Worm (Caenorhabditis elegans): ENCODE data around the gene cyp-32A1.

cyp-32A1 gene

DNA sequence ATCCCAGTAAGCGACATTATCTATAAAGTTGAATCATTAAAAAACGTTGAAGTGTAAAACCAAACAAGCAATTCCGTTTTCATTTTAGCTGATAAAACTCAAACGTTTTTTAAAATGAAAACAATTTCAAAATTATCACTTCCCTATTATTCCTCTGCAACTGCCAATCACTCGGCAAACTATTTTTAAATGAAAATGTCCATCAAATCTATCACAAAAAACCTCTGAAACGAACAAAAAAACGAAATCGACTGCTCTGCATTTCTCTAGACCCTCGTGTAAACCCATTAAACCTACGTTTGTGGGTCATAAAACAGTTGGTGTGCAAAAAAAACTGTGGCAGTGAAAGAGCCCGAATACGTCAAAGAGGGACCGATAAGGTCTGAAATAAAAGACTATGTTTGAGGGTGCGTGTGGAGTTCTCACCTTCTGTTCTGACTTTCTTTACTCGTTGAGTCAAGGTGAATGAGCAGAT lies 39.1 kb upstream of the cyp-32A1 start, which contains the start of gene fbxl-5:
Gene fbxl-5 (plus strand): TSS at position 425 of the 475 bp plus-strand sequence.
- TF ChIP-seq mdl-1 (tag; optimal IDR thresholded peaks at IDR 0.05) (no peak), blmp-1 (tag; optimal IDR thresholded peaks at IDR 0.05; ENCODE audit: insufficient read depth) (no peak), R02D3.7 (tag; optimal IDR thresholded peaks at IDR 0.05) (no peak), C34F6.9 (tag; optimal IDR thresholded peaks at IDR 0.05) (no peak), unc-62 (GFP tag; optimal IDR thresholded peaks at IDR 0.05) (no peak), elt-3 (tag; optimal IDR thresholded peaks at IDR 0.05) (no peak), nhr-6 (tag; optimal IDR thresholded peaks at IDR 0.05) (no peak), nhr-11 (tag; optimal IDR thresholded peaks at IDR 0.05) (no peak), ama-1 (optimal IDR thresholded peaks at IDR 0.05) (no peak), fos-1 (tag; optimal IDR thresholded peaks at IDR 0.05) (no peak), Y55F3AM.14 (GFP tag; optimal IDR thresholded peaks at IDR 0.05) (no peak), lin-39 (tag; optimal IDR thresholded peaks at IDR 0.05) (no peak), ZK546.5 (tag; optimal IDR thresholded peaks at IDR 0.05) (no peak), ztf-11 (tag; optimal IDR thresholded peaks at IDR 0.05) (no peak), elt-1 (tag; optimal IDR thresholded peaks at IDR 0.05) (no peak), nhr-25 (tag; optimal IDR thresholded peaks at IDR 0.05) (no peak)

DNA sequence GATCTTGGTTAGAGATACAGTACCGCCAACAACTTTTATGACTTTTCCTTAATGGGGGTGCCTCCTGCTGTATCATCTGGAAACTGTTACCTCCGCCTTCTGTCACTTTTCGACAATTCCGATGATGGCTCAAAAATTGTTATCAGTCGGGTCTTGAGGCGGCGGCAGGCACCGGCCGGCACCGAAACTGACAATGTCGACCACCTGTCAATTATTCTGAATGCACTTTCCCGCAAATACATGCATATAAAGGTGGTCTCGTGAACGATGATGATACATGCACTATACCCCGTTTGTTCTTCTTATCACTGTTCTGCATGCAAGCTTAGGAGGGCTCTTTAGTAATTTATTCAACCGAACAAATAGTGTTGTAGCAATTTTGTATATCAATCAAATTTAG lies 37.5 kb upstream of the cyp-32A1 start:
- TF ChIP-seq F13H6.1 (tag; optimal IDR thresholded peaks at IDR 0.05) (no peak), fos-1 (tag; optimal IDR thresholded peaks at IDR 0.05) (peak; percentile 84), sma-9 (GFP tag; optimal IDR thresholded peaks at IDR 0.05) (peak; percentile 40), sma-9 (tag; optimal IDR thresholded peaks at IDR 0.05) (no peak)

DNA sequence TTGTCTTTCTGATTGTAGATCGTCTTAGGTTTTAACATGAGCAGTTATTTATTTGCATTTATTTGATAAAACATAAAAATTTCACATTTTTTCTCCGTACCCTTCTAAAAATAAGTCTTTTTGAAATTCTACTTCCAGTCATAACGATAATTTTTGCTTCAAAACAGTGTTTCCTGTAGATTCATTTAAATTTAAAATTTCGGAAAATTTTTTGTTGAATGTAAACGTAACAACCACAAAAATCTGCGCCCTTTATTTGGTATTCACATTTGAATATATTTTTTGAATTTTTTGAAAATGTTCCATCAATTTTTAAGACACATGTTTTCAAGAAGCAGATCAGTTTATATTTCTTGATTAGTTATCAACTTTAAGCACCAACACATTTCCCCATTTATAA lies 36.2 kb upstream of the cyp-32A1 start:
- TF ChIP-seq alr-1 (tag; optimal IDR thresholded peaks at IDR 0.05) (no peak), elt-1 (tag; optimal IDR thresholded peaks at IDR 0.05) (no peak), R02D3.7 (tag; optimal IDR thresholded peaks at IDR 0.05) (no peak), unc-55 (GFP tag; optimal IDR thresholded peaks at IDR 0.05) (no peak), lin-39 (tag; optimal IDR thresholded peaks at IDR 0.05) (no peak), snpc-4 (tag; optimal IDR thresholded peaks at IDR 0.05) (no peak), nhr-6 (tag; optimal IDR thresholded peaks at IDR 0.05) (no peak), elt-3 (tag; optimal IDR thresholded peaks at IDR 0.05) (no peak), ama-1 (optimal IDR thresholded peaks at IDR 0.05) (no peak), egl-27 (tag; optimal IDR thresholded peaks at IDR 0.05) (no peak), nhr-23 (tag; optimal IDR thresholded peaks at IDR 0.05) (no peak), dmd-4 (tag; optimal IDR thresholded peaks at IDR 0.05) (no peak), mdl-1 (tag; optimal IDR thresholded peaks at IDR 0.05) (no peak), peb-1 (tag; optimal IDR thresholded peaks at IDR 0.05) (no peak)

DNA sequence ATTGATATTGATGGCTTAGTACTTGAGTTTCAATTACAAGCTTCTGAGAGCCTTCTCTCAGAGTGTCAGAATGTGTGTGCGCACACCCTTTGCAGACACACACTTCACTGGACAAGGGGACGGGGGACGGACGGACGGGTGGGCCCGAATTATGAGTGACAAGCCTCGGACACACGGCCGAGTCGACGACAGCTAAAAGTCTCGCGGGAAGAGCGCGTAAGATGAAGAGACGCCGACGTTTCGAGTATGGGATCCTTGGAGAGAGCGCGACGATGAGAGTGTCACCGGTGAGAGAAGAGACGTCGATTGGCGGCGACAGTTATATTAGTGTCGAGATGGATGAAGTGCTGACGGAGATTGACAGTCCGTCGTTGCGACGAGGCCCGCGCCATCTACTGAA lies 35.7 kb upstream of the cyp-32A1 start:
- TF ChIP-seq ztf-4 (tag; optimal IDR thresholded peaks at IDR 0.05) (no peak), mbf-1 (tag; optimal IDR thresholded peaks at IDR 0.05) (no peak), R02D3.7 (tag; optimal IDR thresholded peaks at IDR 0.05) (no peak), unc-55 (GFP tag; optimal IDR thresholded peaks at IDR 0.05) (peak; percentile 1), lsy-2 (tag; optimal IDR thresholded peaks at IDR 0.05) (no peak), nhr-237 (tag; optimal IDR thresholded peaks at IDR 0.05) (no peak), nhr-25 (tag; optimal IDR thresholded peaks at IDR 0.05) (no peak), alr-1 (tag; optimal IDR thresholded peaks at IDR 0.05) (no peak), nhr-12 (tag; optimal IDR thresholded peaks at IDR 0.05) (no peak), egl-27 (tag; optimal IDR thresholded peaks at IDR 0.05) (no peak), F13H6.1 (tag; optimal IDR thresholded peaks at IDR 0.05) (peak; percentile 14), ceh-82 (tag; optimal IDR thresholded peaks at IDR 0.05) (no peak), sma-9 (GFP tag; optimal IDR thresholded peaks at IDR 0.05) (peak; percentile 7), sma-9 (tag; optimal IDR thresholded peaks at IDR 0.05) (no peak), mab-5 (tag; optimal IDR thresholded peaks at IDR 0.05) (no peak), nhr-11 (tag; optimal IDR thresholded peaks at IDR 0.05) (no peak), ztf-1 (GFP tag; conservative IDR thresholded peaks at IDR 0.05) (no peak), unc-39 (tag; optimal IDR thresholded peaks at IDR 0.05) (no peak), sma-3 (GFP tag; optimal IDR thresholded peaks at IDR 0.05) (no peak), aly-2 (tag; optimal IDR thresholded peaks at IDR 0.05) (no peak)

All from whole organism, L2 larva.